Worm (Caenorhabditis elegans) whole organism, late embryonic: ENCODE data around the gene trpp-11.
A peak's percentile ranks its signal among the peaks of the same experiment; 100 is the strongest.

Experiments used
- C08G9.2 ChIP-seq: sonication (generic microtip); optimal IDR thresholded peaks from 2 replicates; lab custom pipeline; 2016; ENCODE audit warnings: mild to moderate bottlenecking, missing genetic modification characterization, moderate library complexity, missing compliant biosample characterization
- K02D7.2 ChIP-seq: sonication (generic microtip); optimal IDR thresholded peaks from 2 replicates; lab custom pipeline; 2017; ENCODE audit warnings: mild to moderate bottlenecking, missing genetic modification characterization, missing compliant biosample characterization
- ahr-1 ChIP-seq: sonication (generic microtip); optimal IDR thresholded peaks from 2 replicates; lab custom pipeline; 2016; ENCODE audit warnings: missing genetic modification characterization, missing compliant biosample characterization
- ceh-19 ChIP-seq: fragments of 200-800 bp; sonication (Bioruptor generic); optimal IDR thresholded peaks from 2 replicates; lab custom pipeline; 2018; ENCODE audit warnings: mild to moderate bottlenecking, missing genetic modification characterization, missing compliant biosample characterization
- ceh-2 ChIP-seq: sonication (generic microtip); optimal IDR thresholded peaks from 2 replicates; lab custom pipeline; 2016; ENCODE audit warnings: missing genotype, missing genetic modification characterization, missing compliant biosample characterization
- ceh-22 ChIP-seq: sonication (generic microtip); optimal IDR thresholded peaks from 2 replicates; lab custom pipeline; 2017; ENCODE audit warnings: missing biosample characterization, missing genetic modification characterization
- ceh-24 ChIP-seq: sonication (generic microtip); optimal IDR thresholded peaks from 2 replicates; lab custom pipeline; 2016; ENCODE audit warnings: mild to moderate bottlenecking, missing genetic modification characterization, missing compliant biosample characterization
- ceh-30 ChIP-seq: fragments of 150-350 bp; optimal IDR thresholded peaks from 2 replicates; lab custom pipeline; 2014; ENCODE audit warnings: missing biosample characterization, missing genetic modification characterization
- ceh-34 ChIP-seq: sonication (generic microtip); optimal IDR thresholded peaks from 2 replicates; lab custom pipeline; 2016; ENCODE audit warnings: mild to moderate bottlenecking, missing genetic modification characterization, missing compliant biosample characterization
- ceh-6 ChIP-seq: fragments of 200-800 bp; sonication (Bioruptor generic); optimal IDR thresholded peaks from 2 replicates; lab custom pipeline; 2018; ENCODE audit warnings: mild to moderate bottlenecking, missing genetic modification characterization, missing compliant biosample characterization
- ceh-9 ChIP-seq: sonication (generic microtip); optimal IDR thresholded peaks from 2 replicates; lab custom pipeline; 2016; ENCODE audit warnings: mild to moderate bottlenecking, missing genetic modification characterization, inconsistent platforms, missing compliant biosample characterization
- dve-1 ChIP-seq: sonication (generic microtip); optimal IDR thresholded peaks from 2 replicates; lab custom pipeline; 2017; ENCODE audit warnings: antibody characterized with exemption, mild to moderate bottlenecking, missing genetic modification characterization, missing compliant biosample characterization
- elt-2 ChIP-seq: sonication (generic microtip); optimal IDR thresholded peaks from 2 replicates; lab custom pipeline; 2016; ENCODE audit warnings: missing genetic modification reagents, missing genetic modification characterization, missing compliant biosample characterization
- elt-4 ChIP-seq: sonication (generic microtip); optimal IDR thresholded peaks from 2 replicates; lab custom pipeline; 2016; ENCODE audit warnings: missing genetic modification characterization, missing compliant biosample characterization
- ets-4 ChIP-seq: sonication (generic microtip); optimal IDR thresholded peaks from 2 replicates; lab custom pipeline; 2016; ENCODE audit warnings: missing genetic modification characterization, missing compliant biosample characterization
- fax-1 ChIP-seq: sonication (generic microtip); optimal IDR thresholded peaks from 2 replicates; lab custom pipeline; 2016; ENCODE audit warnings: missing genotype, missing genetic modification characterization, missing compliant biosample characterization
- fkh-6 ChIP-seq: sonication (generic microtip); optimal IDR thresholded peaks from 2 replicates; lab custom pipeline; 2016; ENCODE audit warnings: missing genetic modification characterization, missing compliant biosample characterization
- hlh-15 ChIP-seq: sonication (generic microtip); optimal IDR thresholded peaks from 2 replicates; lab custom pipeline; 2016; ENCODE audit warnings: missing genetic modification characterization, missing compliant biosample characterization
- hlh-6 ChIP-seq: sonication (generic microtip); optimal IDR thresholded peaks from 2 replicates; lab custom pipeline; 2016; ENCODE audit warnings: missing genotype, missing genetic modification characterization, missing compliant biosample characterization
- hlh-8 ChIP-seq: sonication (generic microtip); optimal IDR thresholded peaks from 2 replicates; lab custom pipeline; 2016; ENCODE audit warnings: missing genotype, missing genetic modification characterization, missing compliant biosample characterization
- lim-6 ChIP-seq: sonication (generic microtip); optimal IDR thresholded peaks from 2 replicates; lab custom pipeline; 2016; ENCODE audit warnings: missing genetic modification characterization, missing compliant biosample characterization
- madf-2 ChIP-seq: sonication (generic microtip); optimal IDR thresholded peaks from 2 replicates; lab custom pipeline; 2017; ENCODE audit warnings: missing genetic modification characterization, missing compliant biosample characterization
- nfya-1 ChIP-seq: sonication (generic microtip); optimal IDR thresholded peaks from 2 replicates; lab custom pipeline; 2017; ENCODE audit warnings: missing genetic modification characterization, mild to moderate bottlenecking, missing compliant biosample characterization, antibody characterized with exemption, moderate library complexity
- npax-4 ChIP-seq: sonication (generic microtip); optimal IDR thresholded peaks from 2 replicates; lab custom pipeline; 2016; ENCODE audit warnings: missing genetic modification characterization, missing compliant biosample characterization
- pat-9 ChIP-seq: fragments of 200-800 bp; sonication (Bioruptor generic); optimal IDR thresholded peaks from 2 replicates; lab custom pipeline; 2018; ENCODE audit warnings: mild to moderate bottlenecking, missing genetic modification characterization, moderate library complexity, missing compliant biosample characterization
- pax-1 ChIP-seq: fragments of 150-350 bp; optimal IDR thresholded peaks from 2 replicates; lab custom pipeline; 2014; ENCODE audit warnings: missing biosample characterization, missing genetic modification characterization
- pha-2 ChIP-seq: sonication (generic microtip); optimal IDR thresholded peaks from 2 replicates; lab custom pipeline; 2017; ENCODE audit warnings: mild to moderate bottlenecking, missing genetic modification characterization, missing compliant biosample characterization
- sdc-2 ChIP-seq: sonication (generic microtip); optimal IDR thresholded peaks from 2 replicates; lab custom pipeline; 2016; ENCODE audit warnings: missing genotype, missing genetic modification characterization, missing compliant biosample characterization
- sox-2 ChIP-seq: fragments of 200-800 bp; sonication (Bioruptor generic); IDR thresholded peaks from 2 replicates; pipeline ENCODE4 v1.3.6; 2022; ENCODE audit warnings: missing genetic modification reagents, missing genetic modification characterization, missing compliant biosample characterization
- tbx-2 ChIP-seq: sonication (generic microtip); optimal IDR thresholded peaks from 2 replicates; lab custom pipeline; 2016; ENCODE audit warnings: missing genetic modification characterization, missing compliant biosample characterization
- tbx-7 ChIP-seq: sonication (generic microtip); optimal IDR thresholded peaks from 2 replicates; lab custom pipeline; 2016; ENCODE audit warnings: missing genotype, missing genetic modification characterization, missing compliant biosample characterization
- unc-42 ChIP-seq: sonication (generic microtip); optimal IDR thresholded peaks from 2 replicates; lab custom pipeline; 2016; ENCODE audit warnings: missing genotype, missing genetic modification characterization, missing compliant biosample characterization
- unc-55 ChIP-seq: sonication (generic microtip); optimal IDR thresholded peaks from 2 replicates; lab custom pipeline; 2017; ENCODE audit warnings: missing biosample characterization, missing genetic modification reagents, missing genetic modification characterization
- unc-86 ChIP-seq: sonication (generic microtip); optimal IDR thresholded peaks from 2 replicates; lab custom pipeline; 2016; ENCODE audit warnings: missing genetic modification characterization, missing compliant biosample characterization
- zip-5 ChIP-seq: sonication (generic microtip); optimal IDR thresholded peaks from 2 replicates; lab custom pipeline; 2016; ENCODE audit warnings: missing genetic modification characterization, missing compliant biosample characterization
- ztf-16 ChIP-seq: sonication (generic microtip); optimal IDR thresholded peaks from 2 replicates; lab custom pipeline; 2017; ENCODE audit warnings: missing genetic modification characterization, missing compliant biosample characterization

Gene trpp-11

DNA sequence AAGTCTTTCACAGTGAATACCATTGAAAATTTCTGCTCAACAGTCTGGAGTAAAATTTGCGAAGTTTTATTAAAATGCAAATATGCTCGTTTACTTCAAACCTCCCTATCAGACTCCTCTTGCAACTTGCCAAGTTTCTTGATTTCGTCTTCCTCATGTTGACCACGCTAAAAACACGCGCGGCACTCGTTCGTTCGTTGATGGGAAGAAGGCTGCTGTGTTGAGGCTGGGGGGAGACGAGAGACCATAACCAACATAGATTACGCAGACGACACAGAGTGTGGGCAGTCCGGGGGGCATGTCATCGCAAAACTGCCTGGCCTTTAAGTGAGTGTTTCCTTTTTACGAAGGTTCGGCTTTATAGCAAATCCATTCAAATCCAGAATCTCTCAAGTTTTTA, 49.1 kb downstream of the trpp-11 start:
- TF ChIP-seq dve-1: no peak
- peak; percentile 31 for TF ChIP-seq nfya-1 (tag; lab: Kevin White, UChicago)
- no peak for TF ChIP-seq ceh-6 (GFP tag; lab: Kevin White, UChicago)
- no peak for TF ChIP-seq ceh-34
- TF ChIP-seq npax-4 (tag; lab: Kevin White, UChicago): no peak
- TF ChIP-seq ceh-9 (tag; lab: Kevin White, UChicago): no peak
- peak; percentile 16 for TF ChIP-seq fkh-6 (tag; lab: Kevin White, UChicago)
- TF ChIP-seq K02D7.2 (tag; lab: Kevin White, UChicago): no peak
- no peak for TF ChIP-seq ceh-19 (GFP tag; lab: Kevin White, UChicago)
- TF ChIP-seq, all 69 proteins: peak for 2

DNA sequence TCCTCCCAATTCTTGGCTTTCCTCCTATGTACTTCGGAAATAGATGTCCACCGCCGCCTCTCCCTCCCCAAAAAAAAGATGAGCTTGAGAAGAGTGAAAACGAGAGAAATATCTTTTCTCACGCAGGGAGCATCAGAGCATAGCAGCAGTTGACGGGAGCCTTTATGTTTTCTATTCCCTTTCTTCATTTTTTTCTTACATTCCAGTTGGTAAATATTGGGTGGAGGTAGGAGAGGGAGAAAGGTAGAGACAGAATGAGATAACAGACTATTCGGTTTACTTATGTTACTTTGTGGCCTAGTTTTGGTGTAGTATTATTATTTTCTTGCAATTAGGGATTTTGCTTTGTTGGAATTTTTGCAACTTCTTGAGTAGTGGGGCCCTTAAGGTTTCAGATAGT, 49.6 kb downstream of the trpp-11 start:
- TF ChIP-seq hlh-6 (tag; lab: Kevin White, UChicago): no peak

DNA sequence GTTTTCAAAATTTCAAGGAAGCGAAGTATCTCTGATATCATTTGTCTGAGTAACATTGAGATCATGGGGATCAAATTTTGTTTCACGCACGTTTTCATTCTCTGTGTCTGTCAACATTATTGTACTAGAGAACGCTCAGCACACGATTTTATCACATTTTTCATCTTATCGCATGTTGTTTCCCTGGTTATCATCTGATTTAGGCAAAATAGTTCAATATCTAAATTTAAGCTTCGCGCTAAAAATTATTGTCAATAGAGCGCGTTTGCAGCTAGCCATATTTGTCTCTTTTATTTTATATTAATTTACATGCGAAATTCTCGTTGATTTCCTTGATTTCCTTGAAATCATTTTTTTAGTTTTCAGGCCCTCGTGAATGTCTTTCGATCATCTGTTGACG, 50.5 kb downstream of the trpp-11 start, which contains the start of gene K02F3.2:
TSS of gene K02F3.2 (plus strand) at position 357 of the 400 bp plus-strand sequence.
- TF ChIP-seq ceh-30 (tag; lab: Kevin White, UChicago): no peak
- peak; percentile 17 for TF ChIP-seq pax-1 (tag; lab: Kevin White, UChicago)
- TF ChIP-seq elt-4 (tag; lab: Kevin White, UChicago): no peak
- TF ChIP-seq hlh-6 (tag; lab: Kevin White, UChicago): no peak
- no peak for TF ChIP-seq hlh-8 (tag; lab: Kevin White, UChicago)
- peak; percentile 73 for TF ChIP-seq elt-2
- TF ChIP-seq ceh-24 (tag; lab: Kevin White, UChicago): no peak

DNA sequence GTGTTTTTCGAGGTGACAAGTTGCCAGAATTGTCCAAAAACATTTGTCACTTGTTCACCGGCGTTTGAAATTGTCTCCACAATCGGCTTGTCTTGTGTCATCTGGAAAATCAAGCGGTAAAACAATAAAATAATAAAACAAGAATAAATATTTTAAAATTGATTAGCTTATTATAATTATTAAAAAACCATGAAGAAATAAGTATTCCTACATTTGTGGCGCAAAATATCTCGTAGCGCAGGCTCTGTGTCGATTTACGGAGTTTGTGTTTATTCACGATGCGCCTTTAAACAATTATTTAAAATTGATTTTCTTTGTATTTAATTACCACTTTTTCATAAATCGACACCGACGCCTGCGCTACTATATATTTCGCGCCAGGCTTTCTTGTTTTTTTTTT, 57.4 kb downstream of the trpp-11 start, which contains the start of gene moma-1:
TSS of gene moma-1 (minus strand) at position 101 of the 400 bp plus-strand sequence.
- TF ChIP-seq sdc-2: no peak
- no peak for TF ChIP-seq lim-6 (tag; lab: Kevin White, UChicago)
- TF ChIP-seq zip-5 (tag; lab: Kevin White, UChicago): no peak
- TF ChIP-seq tbx-2 (tag; lab: Kevin White, UChicago): no peak
- no peak for TF ChIP-seq elt-4 (tag; lab: Kevin White, UChicago)
- no peak for TF ChIP-seq ceh-9 (tag; lab: Kevin White, UChicago)
- no peak for TF ChIP-seq pax-1 (tag; lab: Kevin White, UChicago)

DNA sequence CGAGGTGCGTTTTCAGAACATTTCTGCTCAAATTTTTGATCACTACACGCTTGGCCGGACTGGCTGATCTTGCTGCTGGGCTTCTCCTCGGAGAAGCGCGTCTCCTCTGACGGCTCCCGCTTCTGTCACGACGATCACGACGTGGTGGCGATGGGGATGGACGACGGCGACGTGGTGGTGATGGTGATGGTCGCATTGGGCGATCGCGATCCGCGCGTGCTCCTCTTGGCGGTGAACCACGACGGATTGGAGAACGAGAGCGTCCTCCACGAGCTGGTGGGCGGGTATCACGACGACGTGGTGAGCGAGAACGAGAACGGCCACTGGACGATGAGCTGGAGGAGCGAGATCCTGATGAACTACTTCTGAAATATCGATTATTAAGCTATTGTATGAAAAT, 58.5 kb downstream of the trpp-11 start:
- no peak for TF ChIP-seq fax-1 (tag; lab: Kevin White, UChicago)
- TF ChIP-seq C08G9.2 (tag; lab: Kevin White, UChicago): peak; percentile 8
- TF ChIP-seq elt-4 (tag; lab: Kevin White, UChicago): peak; percentile 66

DNA sequence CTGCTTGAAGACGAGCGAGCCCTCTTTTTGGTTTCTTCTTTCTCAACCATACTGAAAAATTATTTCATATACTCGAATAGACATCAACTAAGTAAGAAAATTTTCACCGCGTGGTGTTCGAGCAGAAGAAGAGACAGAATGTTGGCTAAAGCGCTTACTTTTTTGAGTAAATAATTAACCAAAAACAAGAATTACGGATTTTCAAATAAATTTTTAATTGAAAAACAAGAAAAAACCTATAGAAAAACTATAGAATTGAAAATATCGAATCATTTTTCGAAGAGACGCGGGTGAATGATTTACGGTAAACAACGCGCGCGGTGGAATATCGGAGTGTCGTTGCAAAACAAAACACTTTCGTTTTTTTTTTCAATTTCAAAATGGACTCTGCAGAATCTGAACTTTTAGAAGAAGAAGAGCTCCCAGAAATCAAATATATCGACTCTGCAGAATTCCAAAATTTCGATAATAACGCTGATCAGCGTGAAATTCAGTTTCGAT, 59.0 kb downstream of the trpp-11 start, which contains the start of the genes rnp-5 and tag-51:
TSS of gene rnp-5 (minus strand) at position 51 of the 501 bp plus-strand sequence.
TSS of gene tag-51 (plus strand) at position 363 of the 501 bp plus-strand sequence.
- no peak for TF ChIP-seq sox-2 (GFP tag; lab: Robert Waterston, UW)
- no peak for TF ChIP-seq npax-4 (tag; lab: Kevin White, UChicago)
- TF ChIP-seq pha-2: no peak
- no peak for TF ChIP-seq madf-2 (tag; lab: Kevin White, UChicago)
- no peak for TF ChIP-seq sdc-2
- no peak for TF ChIP-seq unc-42 (tag; lab: Kevin White, UChicago)
- TF ChIP-seq hlh-8 (tag; lab: Kevin White, UChicago): no peak
- no peak for TF ChIP-seq tbx-7 (tag; lab: Kevin White, UChicago)
- TF ChIP-seq unc-86 (tag; lab: Kevin White, UChicago): no peak
- TF ChIP-seq ztf-16: no peak
- TF ChIP-seq ceh-30 (tag; lab: Kevin White, UChicago): no peak
- TF ChIP-seq K02D7.2 (tag; lab: Kevin White, UChicago): no peak
- TF ChIP-seq ahr-1 (tag; lab: Kevin White, UChicago): no peak
- no peak for TF ChIP-seq fkh-6 (tag; lab: Kevin White, UChicago)
- TF ChIP-seq ets-4 (tag; lab: Kevin White, UChicago): no peak
- TF ChIP-seq pat-9 (tag; lab: Kevin White, UChicago): no peak
- no peak for TF ChIP-seq unc-55 (GFP tag; lab: Kevin White, UChicago)
- no peak for TF ChIP-seq ceh-2
- TF ChIP-seq hlh-15 (tag; lab: Kevin White, UChicago): no peak
- no peak for TF ChIP-seq ceh-22 (tag; lab: Kevin White, UChicago)
- TF ChIP-seq, all 69 proteins: peak for 0
